Worm (Caenorhabditis elegans) whole organism, young adult: ENCODE results near the gene Y38E10A.35.

ENCODE experiments used
- F10E7.11 ChIP-seq: sonication (generic microtip); optimal IDR thresholded peaks from 2 replicates; lab custom pipeline; 2017; ENCODE audit warnings: mild to moderate bottlenecking, missing genetic modification characterization, moderate library complexity, missing compliant biosample characterization
- F23B12.7 ChIP-seq: sonication (generic microtip); optimal IDR thresholded peaks from 2 replicates; lab custom pipeline; 2017; ENCODE audit warnings: missing genetic modification characterization, mild to moderate bottlenecking, missing compliant biosample characterization, antibody characterized with exemption, moderate library complexity; ENCODE audit not compliant: insufficient read depth
- cebp-2 ChIP-seq: fragments of 200-800 bp; sonication (Bioruptor generic); IDR thresholded peaks from 2 replicates; pipeline ENCODE4 v1.3.6; 2022; ENCODE audit warnings: missing genetic modification characterization, missing compliant biosample characterization
- ceh-100 ChIP-seq: fragments of 200-800 bp; sonication (Bioruptor generic); IDR thresholded peaks from 2 replicates; pipeline ENCODE4 v1.3.6; 2022; ENCODE audit warnings: missing genetic modification reagents, missing genetic modification characterization, missing compliant biosample characterization
- ceh-91 ChIP-seq: fragments of 200-800 bp; sonication (Bioruptor generic); IDR thresholded peaks from 2 replicates; pipeline ENCODE4 v1.3.6; 2022; ENCODE audit warnings: missing genetic modification reagents, missing genetic modification characterization, missing compliant biosample characterization
- hmg-1.2 ChIP-seq: fragments of 200-800 bp; sonication (Bioruptor generic); IDR thresholded peaks from 2 replicates; pipeline ENCODE4 v1.3.6; 2022; ENCODE audit warnings: missing genetic modification reagents, missing genetic modification characterization, missing compliant biosample characterization
- lsy-27 ChIP-seq: sonication (generic microtip); optimal IDR thresholded peaks from 2 replicates; lab custom pipeline; 2017; ENCODE audit warnings: missing genetic modification characterization, mild to moderate bottlenecking, missing compliant biosample characterization, antibody characterized with exemption, missing genotype, borderline replicate concordance; ENCODE audit not compliant: insufficient read depth
- nhr-27 ChIP-seq: fragments of 200-800 bp; sonication (Bioruptor generic); optimal IDR thresholded peaks from 2 replicates; lab custom pipeline; 2018; ENCODE audit warnings: mild to moderate bottlenecking, missing genetic modification characterization, moderate library complexity, missing compliant biosample characterization
- pha-4 ChIP-seq: fragments of 150-350 bp; sonication (generic microtip); optimal IDR thresholded peaks from 2 replicates; lab custom pipeline; 2014; ENCODE audit warnings: missing biosample characterization, missing genetic modification reagents, missing genetic modification characterization
- snpc-4 ChIP-seq, 5 experiments: fragments of 150-350 bp in 1 of 5; sonication (generic microtip) in 4 of 5; optimal IDR thresholded peaks; 2 replicates each; lab custom pipeline; 2014 to 2018; ENCODE audit warnings: missing genetic modification characterization in 5 of 5, missing biosample characterization in 3 of 5, antibody characterized with exemption in 2 of 5, mild to moderate bottlenecking in 2 of 5, missing compliant biosample characterization in 2 of 5, missing genotype in 2 of 5, moderate library complexity in 2 of 5, missing genetic modification reagents in 1 of 5
- zfh-2 ChIP-seq: fragments of 200-800 bp; sonication (Bioruptor generic); conservative IDR thresholded peaks from 2 replicates; pipeline ENCODE4 v1.3.6; 2022; ENCODE audit warnings: missing genetic modification reagents, missing genetic modification characterization, missing compliant biosample characterization
- ztf-25 ChIP-seq: fragments of 200-800 bp; sonication (Bioruptor generic); IDR thresholded peaks from 2 replicates; pipeline ENCODE4 v1.3.6; 2022; ENCODE audit warnings: missing genetic modification reagents, missing genetic modification characterization, missing compliant biosample characterization
- ztf-28 ChIP-seq: fragments of 200-800 bp; sonication (Bioruptor generic); IDR thresholded peaks from 2 replicates; pipeline ENCODE4 v1.3.6; 2022; ENCODE audit warnings: missing genetic modification reagents, missing genetic modification characterization, missing compliant biosample characterization

DNA sequence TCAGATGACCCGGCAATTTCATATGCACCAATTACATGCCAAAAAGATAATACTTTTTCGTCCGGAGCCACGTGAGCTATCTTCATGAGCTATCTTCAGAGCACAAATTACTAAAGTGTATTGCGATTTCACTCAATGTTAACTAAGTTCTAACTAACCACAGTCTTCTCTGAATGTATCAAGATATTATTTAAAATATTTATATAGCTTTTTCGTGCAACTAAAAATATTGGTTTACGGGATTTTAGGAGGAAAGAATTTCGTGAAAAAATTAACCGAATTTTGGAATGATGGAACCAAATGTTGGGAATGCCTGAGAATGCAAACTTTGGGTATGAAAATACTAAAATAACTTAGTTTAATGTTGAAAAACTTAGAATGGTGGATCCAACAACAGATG is 25.1 kb downstream of the Y38E10A.35 start, which contains the start of gene F49C5.16:
- TF ChIP-seq pha-4 (tag; lab: Kevin White, UChicago) (no peak), nhr-27 (tag; lab: Kevin White, UChicago) (no peak), ztf-25 (GFP tag; lab: Robert Waterston, UW) (no peak), zfh-2 (no peak), cebp-2 (GFP tag; lab: Robert Waterston, UW) (no peak), ceh-100 (GFP tag; lab: Robert Waterston, UW) (no peak), ceh-91 (GFP tag; lab: Robert Waterston, UW) (no peak), F23B12.7 (no peak), ztf-28 (no peak), lsy-27 (no peak), F10E7.11 (tag; lab: Kevin White, UChicago) (no peak), snpc-4 (GFP tag; optimal IDR thresholded peaks at IDR 0.05; lab: Kevin White, UChicago) (no peak), snpc-4 (tag; optimal IDR thresholded peaks at IDR 0.05; lab: Kevin White, UChicago) (no peak), hmg-1.2 (no peak)
